Worm (Caenorhabditis elegans) whole organism, L4/young adult: ENCODE data around the gene pfn-2.

Experiments
- W03F9.2 ChIP-seq: fragments of 150-350 bp; optimal IDR thresholded peaks from 2 replicates; lab custom pipeline; 2014; ENCODE audit warnings: missing biosample characterization, missing genetic modification characterization
- dao-5 ChIP-seq: sonication (generic microtip); optimal IDR thresholded peaks from 2 replicates; lab custom pipeline; 2016; ENCODE audit warnings: missing genotype, missing genetic modification characterization, moderate library complexity, missing compliant biosample characterization
- him-1 ChIP-seq: sonication (generic microtip); optimal IDR thresholded peaks from 2 replicates; lab custom pipeline; 2016; ENCODE audit warnings: missing genotype, missing genetic modification reagents, missing genetic modification characterization, missing compliant biosample characterization

Gene pfn-2

DNA sequence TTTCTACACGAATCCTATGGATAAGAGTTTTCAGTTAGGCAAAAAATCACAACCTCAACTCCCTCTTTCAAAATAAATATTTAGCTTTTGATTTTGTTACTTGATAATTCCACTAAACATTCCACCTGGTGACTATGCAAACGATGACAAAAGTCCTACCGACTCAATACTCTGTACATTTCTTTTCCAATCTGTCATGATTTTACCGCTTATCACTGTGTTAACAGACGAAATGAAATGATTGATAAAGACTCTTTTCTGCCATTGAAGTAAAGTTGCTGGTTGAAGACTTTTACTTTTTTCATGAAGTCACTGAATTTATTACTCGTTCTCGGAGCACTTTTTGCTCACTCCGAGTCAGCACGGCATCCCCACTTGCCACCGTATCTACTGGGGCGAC, 24.6 kb downstream of the pfn-2 start, which contains the start of gene C26B9.5:
Gene C26B9.5, plus strand, starts transcription at position 244 of the 400 bp plus-strand sequence.
- TF ChIP-seq dao-5 (tag; lab: Kevin White, UChicago) (no peak), him-1 (tag; lab: Kevin White, UChicago) (no peak), W03F9.2 (tag; lab: Kevin White, UChicago) (no peak)

DNA sequence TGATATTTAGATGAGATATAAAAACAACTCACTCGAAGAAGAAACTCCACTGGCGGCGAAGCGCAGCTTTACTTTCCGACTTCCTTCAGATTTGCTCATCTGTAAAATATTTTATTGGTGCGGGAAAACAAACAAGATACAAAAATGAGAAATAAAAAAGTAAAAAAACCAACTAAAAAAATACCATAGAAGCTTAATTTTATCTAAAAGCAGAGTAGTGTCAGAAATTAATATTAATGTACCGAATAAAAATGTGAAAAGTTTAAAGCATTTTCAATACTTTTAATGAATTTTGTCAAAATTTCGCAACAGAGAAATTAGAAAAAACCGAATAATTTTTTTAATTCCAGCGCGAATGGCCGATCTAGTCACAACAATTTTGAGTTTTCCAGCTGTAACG, 30.6 kb downstream of the pfn-2 start, which contains the start of gene sto-2:
Gene sto-2, minus strand, starts transcription at position 101 of the 400 bp plus-strand sequence.
- TF ChIP-seq dao-5 (tag; lab: Kevin White, UChicago), result no peak
- no peak for TF ChIP-seq W03F9.2 (tag; lab: Kevin White, UChicago)
- no peak for TF ChIP-seq him-1 (tag; lab: Kevin White, UChicago)

DNA sequence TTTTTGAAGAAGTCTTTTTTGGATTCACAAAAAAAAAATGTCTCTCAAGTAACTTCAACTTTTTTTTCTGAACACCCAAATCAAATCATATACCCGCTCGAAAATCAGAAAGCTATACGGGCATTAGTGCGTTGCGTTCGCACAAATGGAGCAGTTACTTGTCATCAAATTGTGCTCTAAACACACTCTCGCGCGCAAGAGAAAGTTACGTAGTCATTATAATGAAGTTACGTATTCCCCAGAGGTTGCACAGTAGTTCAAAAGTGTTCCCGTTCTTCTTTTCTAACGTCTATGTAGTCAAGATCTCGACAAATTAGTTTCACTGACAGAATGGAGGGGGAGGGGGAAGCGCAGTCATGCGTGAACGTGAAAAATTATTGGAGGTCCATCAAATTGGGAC, 32.3 kb downstream of the pfn-2 start:
- TF ChIP-seq him-1 (tag; lab: Kevin White, UChicago) (no peak), W03F9.2 (tag; lab: Kevin White, UChicago) (no peak), dao-5 (tag; lab: Kevin White, UChicago) (no peak)

DNA sequence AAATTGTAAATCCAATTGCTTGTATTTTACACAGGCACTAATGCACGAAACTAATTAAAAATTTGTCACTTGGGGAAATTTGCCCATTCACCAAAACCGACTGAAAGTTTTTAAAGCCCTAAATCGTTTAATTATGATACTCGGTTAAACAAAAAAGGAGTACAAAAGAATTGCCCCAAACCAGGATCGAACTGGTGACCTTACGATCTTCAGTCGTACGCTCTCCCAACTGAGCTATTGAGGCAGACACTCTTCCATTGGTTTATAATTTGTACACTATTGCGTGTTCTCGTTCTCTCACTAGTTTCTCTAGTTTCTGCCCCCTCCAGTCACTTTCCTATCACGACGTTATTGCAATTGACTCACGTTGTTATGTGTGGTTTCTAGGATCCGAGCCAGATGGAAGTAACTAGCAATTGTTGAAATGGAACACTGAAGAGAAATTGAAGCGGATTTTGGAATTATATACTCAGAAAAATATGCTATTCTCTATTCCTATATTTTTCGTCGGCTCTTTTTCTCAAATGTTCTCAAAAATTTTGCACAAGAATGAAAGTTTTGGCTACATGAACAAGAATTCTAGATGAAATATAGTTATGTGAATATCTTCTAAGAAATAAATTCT, 34.5 kb downstream of the pfn-2 start:
- TF ChIP-seq W03F9.2 (tag; lab: Kevin White, UChicago), result no peak
- TF ChIP-seq dao-5 (tag; lab: Kevin White, UChicago), result peak; percentile 67

DNA sequence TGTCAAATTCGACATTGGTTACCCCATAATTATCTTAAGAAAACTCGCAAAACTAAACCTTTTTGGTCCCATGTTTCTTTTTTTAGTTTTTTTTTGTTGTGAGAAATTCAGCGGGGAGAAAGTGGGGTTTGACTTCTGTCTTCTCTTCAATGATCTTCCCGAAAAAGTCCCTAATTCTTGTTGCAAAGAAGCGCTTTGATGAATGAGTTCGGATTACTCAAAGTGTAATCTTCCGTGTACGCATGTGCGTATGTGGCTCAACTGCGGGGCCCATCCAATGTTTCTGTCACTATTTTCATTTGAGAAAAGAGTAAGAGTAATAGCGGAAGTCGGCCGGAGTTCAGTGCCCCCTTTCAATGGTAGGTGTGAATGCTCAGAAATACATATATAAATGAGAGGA, 42.7 kb downstream of the pfn-2 start:
- no peak for TF ChIP-seq W03F9.2 (tag; lab: Kevin White, UChicago)
- no peak for TF ChIP-seq dao-5 (tag; lab: Kevin White, UChicago)
- TF ChIP-seq him-1 (tag; lab: Kevin White, UChicago), result no peak

DNA sequence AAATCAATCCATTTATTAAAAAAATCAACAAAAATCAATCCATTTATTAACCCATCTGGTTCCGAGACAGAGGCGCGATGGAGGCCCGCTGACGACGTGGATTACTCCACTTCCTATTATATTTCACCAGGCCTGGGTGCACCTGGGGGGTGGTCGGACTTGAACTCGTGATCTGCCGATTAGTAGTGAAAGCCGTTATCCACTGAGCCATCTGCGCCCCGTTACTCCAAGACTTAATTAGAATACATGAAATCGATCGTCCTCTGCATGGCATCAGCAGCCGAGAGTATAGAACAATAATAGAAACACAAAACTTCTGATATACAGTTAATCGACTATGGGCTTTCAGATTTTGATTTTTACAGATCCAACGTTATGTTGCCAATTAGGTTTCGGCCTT, 44.2 kb downstream of the pfn-2 start:
- no peak for TF ChIP-seq W03F9.2 (tag; lab: Kevin White, UChicago)
- TF ChIP-seq dao-5 (tag; lab: Kevin White, UChicago), result no peak
- TF ChIP-seq him-1 (tag; lab: Kevin White, UChicago), result no peak

DNA sequence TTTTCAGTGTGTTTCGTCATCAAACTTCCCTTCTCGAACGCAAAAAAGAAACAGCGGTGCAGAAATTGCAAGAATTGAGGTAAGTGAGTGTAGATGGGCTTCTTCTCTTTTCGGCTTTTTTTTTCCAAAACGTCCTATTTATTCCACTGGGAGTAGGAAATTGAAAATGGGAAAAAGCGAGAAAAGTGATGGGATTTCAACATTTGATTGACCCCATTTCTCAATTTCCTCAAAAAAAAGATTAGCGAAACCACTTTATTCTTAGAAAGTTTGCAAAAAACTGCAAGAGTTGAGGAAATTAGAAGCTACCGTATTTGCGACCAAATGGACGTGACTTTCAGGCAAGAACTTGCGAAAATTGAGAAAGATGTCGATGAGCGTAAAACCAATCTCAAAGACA, 50.4 kb downstream of the pfn-2 start, which contains the start of gene ags-3:
Gene ags-3, minus strand, starts transcription at position 101 of the 400 bp plus-strand sequence.
- TF ChIP-seq him-1 (tag; lab: Kevin White, UChicago) (no peak), dao-5 (tag; lab: Kevin White, UChicago) (no peak), W03F9.2 (tag; lab: Kevin White, UChicago) (no peak)
